Worm (Caenorhabditis elegans): ENCODE results near the gene F35D2.3.

The F35D2.3 gene

DNA sequence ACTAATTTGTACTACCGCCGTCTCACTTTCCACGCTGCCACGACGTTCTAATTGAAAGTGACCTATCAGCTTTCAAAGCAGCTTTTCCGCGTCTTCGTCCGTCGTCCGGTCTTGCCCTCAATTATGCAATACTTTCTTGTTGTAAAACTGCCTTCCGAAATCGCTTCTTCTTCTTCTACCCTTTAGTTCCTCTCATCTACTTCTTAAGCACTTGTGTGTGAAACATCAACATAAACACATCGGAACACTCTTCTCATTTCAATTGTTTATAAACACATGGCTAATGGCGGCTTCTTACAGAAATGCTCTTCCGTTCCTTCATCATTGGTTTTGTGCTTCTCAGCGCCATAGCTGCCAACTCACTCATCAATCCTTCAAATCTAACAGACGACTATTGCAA is at the start of gene F35D2.3:
Gene F35D2.3 (plus strand): TSS at position 301 of the 400 bp plus-strand sequence.
- no peak for TF ChIP-seq unc-62 (GFP tag; optimal IDR thresholded peaks at IDR 0.05)

DNA sequence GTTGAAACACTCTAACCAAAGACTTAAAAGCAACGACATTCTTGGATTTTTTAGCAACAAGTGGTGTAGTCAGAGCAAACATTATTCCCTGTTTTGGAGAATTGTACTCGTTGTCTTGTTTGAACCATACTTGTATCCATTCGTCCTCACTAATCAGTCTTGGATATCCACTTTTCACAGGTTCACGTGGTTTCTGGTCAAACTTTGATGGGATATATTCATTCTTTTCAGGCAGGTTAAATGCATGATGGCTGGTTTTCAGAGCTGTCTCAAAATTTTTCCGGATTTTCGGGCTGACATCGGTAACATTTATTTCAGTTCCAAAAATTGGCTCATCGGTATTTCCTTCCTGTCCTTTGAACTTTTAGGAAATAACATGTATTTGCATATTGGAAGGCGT is 49.0 kb upstream of the F35D2.3 start:
- no peak for TF ChIP-seq unc-62 (GFP tag; optimal IDR thresholded peaks at IDR 0.05)

DNA sequence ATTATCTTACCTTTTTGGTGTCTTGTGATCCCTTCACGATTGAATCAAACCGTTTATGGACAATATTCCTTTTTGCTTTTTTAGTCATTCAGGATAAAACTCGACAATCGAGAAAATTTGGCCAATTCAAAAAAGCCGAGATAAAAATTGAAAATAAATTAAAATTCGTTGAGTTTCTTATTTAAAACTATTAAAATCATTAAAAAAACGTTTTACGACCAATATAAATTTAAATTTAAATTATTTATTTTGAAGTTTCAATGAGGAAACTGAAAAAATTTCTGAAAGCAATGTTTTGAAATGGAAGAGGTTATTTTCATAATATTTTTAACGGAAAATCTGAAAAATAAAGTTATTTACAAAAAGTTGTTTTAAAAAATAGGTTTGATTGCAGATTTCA is 47.1 kb upstream of the F35D2.3 start, which contains the start of gene ZK1290.15:
Gene ZK1290.15 (plus strand): TSS at position 301 of the 400 bp plus-strand sequence.
- no peak for TF ChIP-seq unc-62 (GFP tag; optimal IDR thresholded peaks at IDR 0.05)

DNA sequence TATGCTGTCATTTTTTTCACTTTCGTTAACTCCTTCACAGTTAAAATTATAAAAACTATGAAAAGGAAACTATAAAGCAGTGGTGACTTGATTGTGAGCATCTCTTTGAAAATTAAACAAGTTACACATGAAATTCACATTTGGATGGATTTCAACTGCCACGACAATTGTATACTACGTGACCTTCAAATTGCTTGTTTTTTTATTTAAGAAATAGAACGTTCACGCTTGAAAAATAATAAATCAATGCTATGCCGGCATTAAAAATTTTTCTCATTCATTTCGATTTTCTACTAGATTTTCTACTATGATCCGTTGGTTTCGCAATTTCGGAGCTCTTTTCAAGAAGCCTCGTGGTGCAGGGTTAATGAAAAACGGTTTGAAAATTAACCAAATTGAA is 44.9 kb upstream of the F35D2.3 start, which contains the start of the genes ZK1290.7 and rnh-1.1:
Gene ZK1290.7 (minus strand): TSS at position 101 of the 400 bp plus-strand sequence.
Gene rnh-1.1 (plus strand): TSS at position 281 of the 400 bp plus-strand sequence.
- no peak for TF ChIP-seq unc-62 (GFP tag; optimal IDR thresholded peaks at IDR 0.05)

DNA sequence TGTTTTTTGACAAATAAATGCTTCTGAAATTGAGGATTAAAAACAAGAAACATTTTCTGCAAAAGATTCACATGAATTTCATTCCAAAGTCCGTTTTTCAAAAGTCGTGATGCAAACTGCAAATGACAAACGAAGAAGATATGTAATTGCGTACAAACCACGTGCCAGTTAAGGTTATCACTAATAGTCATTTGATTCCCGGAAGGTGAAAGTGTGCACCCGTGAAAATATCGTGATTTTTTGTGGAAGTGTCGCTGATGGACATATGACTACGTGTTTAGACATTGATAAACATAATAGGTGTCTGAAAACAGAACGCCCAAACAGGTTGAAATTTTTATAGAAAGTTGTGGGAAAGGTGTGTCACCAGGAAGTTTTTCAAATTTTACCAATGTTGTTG is 42.2 kb upstream of the F35D2.3 start:
- no peak for TF ChIP-seq unc-62 (GFP tag; optimal IDR thresholded peaks at IDR 0.05)

DNA sequence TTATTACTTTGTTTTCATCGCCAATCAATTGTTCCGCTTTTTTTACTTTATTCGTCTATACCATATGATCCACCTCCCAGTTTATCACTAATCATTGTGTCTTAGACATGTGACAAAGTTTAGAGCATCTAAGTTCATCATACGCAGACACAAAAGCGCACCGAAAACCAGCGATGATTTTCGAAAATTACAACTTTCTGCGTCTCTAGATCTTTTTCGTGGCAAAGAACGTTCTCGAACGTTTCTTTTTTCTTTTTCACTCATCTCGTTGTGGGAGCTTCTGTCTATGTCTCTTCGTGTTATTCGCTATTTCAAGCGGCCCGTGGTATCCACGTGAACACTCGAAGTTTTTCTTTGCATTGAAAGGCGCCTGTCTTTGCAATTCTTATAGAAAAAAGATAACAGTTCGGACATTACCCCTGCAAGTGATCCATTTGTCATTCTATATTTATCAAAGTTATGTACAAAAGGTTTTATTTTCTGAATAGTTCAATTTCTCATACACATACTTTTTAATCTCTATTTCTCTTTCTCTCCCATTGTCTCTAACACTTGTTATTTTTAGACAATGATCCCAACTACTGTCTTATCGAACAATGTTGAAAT is 41.2 kb upstream of the F35D2.3 start, which contains the start of gene ZK1290.5:
Gene ZK1290.5 (plus strand): TSS at position 566 of the 606 bp plus-strand sequence.
- TF ChIP-seq unc-62 (GFP tag; optimal IDR thresholded peaks at IDR 0.05) = no peak

DNA sequence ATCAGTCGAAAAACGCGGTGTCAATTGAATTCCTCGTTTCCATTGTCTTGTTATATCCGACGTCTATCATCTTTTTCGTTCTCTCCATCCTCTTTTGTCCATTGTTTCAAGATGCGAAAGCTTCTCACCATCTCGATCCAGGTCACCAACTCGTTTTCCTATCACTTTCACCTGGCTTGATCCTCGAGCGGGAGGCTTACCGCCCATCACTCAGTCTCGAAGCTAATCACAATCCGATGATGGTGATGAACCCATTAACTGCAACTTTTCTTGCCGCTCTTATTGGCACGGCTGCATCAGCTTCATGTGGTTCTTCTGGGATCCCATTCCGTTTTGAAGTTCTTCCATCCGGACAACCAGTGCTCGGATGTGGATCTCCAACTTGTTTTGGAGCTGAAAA is 39.5 kb upstream of the F35D2.3 start, which contains the start of gene wrt-1:
Gene wrt-1 (plus strand): TSS at position 53 of the 400 bp plus-strand sequence.
- no peak for TF ChIP-seq unc-62 (GFP tag; optimal IDR thresholded peaks at IDR 0.05)

DNA sequence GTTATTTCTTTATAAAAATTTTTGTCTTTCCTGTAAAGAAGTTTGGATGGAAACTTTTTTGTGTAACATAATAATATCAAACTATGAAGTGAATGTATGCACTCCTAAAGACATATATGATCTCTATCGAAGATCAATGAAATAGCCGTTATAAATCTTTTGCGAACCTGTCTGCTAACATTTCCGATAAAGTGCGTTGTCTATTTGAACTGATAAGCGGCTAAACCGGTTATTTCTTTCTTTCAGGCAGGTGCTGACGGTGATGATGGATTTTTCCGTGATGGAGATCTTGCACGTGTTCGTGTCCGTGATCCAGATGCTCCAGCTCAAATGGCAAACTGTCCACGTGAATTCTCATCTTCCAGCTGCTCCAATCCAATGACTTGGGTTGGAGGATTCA is 38.9 kb upstream of the F35D2.3 start:
- TF ChIP-seq unc-62 (GFP tag; optimal IDR thresholded peaks at IDR 0.05) = no peak

DNA sequence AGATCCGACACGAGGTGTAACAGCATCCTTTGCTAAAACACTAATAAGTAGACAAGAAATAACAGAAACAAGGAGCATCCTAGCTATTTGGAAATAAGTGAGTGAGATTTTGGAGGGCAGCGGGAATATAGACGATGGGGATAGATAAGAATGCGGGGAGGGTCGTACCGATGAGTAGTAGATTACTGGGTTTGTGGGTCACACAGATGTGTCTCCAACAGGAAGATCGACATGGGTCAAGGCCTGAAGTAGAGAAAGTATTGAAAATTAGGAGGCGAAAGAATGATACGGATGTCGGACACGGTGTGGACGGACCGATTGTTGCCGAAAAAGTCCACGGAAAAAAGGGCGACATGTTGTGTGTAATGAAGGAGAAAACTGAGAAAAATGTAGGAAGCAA is 36.0 kb upstream of the F35D2.3 start, which contains the start of gene wrt-10:
Gene wrt-10 (minus strand): TSS at position 195 of the 400 bp plus-strand sequence.
- no peak for TF ChIP-seq unc-62 (GFP tag; optimal IDR thresholded peaks at IDR 0.05)

DNA sequence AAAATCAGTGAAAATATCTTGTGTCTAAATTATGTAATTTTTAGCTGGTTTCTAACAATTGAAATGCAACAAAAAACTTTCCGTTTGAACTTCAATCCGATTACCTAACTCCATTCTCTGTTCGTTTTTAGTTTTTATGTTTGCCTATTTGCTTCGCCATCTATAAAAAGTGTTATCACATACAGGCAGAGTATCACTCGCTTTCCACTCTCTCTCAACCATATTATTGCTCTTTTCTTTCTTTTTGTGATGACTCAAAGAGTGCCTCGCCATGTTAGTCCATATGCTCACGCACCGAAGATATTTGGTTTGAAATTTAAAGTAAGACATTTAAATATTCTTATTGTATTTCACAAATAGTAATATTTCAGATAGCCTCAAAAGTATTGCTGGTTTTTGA is 35.5 kb upstream of the F35D2.3 start, which contains the start of gene ZK1290.13:
Gene ZK1290.13 (plus strand): TSS at position 73 of the 400 bp plus-strand sequence.
- no peak for TF ChIP-seq unc-62 (GFP tag; optimal IDR thresholded peaks at IDR 0.05)

DNA sequence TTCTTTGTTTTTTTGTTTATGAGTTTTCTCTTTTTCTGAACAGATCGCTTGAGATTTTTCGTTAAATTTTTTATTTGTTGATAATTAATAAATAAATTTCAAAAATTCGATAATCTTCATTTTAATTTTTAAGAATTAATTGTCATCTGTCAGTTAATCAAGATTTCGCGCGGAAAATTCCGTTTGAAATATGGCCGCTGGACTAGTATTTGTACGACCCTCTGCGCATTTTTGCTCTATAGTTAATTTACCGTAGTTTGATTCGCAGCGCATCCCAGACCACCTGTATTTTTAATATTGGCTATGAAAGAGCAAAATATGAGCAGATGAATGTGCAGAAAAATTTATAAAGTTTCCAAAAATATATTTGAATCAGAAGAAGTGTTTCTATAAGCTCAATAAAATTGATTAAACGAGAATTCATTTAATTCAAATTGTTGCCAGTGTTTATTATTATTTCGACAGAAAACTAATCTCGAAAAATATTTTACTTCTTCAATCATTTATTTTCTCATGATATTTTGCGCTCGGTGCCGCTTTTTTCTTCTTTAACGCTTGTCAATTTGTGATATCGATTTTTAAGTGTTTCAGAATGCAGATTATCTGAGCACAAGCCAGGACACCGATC is 32.7 kb upstream of the F35D2.3 start, which contains the start of gene nfi-1:
Gene nfi-1 (plus strand): TSS at position 578 of the 628 bp plus-strand sequence.
- TF ChIP-seq unc-62 (GFP tag; optimal IDR thresholded peaks at IDR 0.05) = no peak

DNA sequence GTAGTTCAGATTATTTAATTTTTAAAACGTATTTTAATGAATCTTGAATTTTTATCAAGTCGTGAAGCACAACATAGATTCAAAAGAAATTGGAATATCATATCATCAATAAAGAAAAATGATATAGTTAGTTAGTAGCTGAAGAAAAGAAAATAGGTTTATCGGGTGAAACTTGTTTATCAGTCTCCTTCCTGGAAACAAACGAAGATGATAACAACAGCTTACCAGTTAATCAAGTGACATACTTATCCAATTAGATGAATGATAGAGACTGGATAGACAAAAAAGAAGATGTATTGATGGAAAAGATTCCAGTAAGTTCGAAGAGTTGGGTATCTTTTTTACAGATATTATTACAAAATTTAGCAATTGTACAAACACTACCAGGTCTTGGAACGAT is 27.5 kb upstream of the F35D2.3 start:
- no peak for TF ChIP-seq unc-62 (GFP tag; optimal IDR thresholded peaks at IDR 0.05)

DNA sequence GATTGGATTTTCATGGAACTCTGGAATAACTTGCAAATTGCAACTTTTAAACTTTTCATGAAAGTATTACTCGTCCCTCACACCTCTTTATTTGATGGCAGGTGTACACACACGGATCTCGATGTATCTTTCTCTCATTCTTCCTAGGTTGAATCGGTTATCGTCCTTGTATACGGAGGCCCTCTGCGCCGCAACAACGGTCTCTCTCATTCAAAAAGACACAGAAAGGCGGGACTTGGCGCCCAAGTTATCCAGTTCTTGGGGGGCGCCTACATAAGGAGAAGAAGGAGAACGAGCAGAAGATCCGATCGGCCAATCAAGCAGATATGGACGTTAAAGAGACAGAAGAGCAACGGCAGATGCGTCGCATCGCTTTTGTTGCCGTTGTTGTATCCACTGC is 26.6 kb upstream of the F35D2.3 start, which contains the start of gene rol-8:
Gene rol-8 (plus strand): TSS at position 301 of the 400 bp plus-strand sequence.
- TF ChIP-seq unc-62 (GFP tag; optimal IDR thresholded peaks at IDR 0.05) = no peak

DNA sequence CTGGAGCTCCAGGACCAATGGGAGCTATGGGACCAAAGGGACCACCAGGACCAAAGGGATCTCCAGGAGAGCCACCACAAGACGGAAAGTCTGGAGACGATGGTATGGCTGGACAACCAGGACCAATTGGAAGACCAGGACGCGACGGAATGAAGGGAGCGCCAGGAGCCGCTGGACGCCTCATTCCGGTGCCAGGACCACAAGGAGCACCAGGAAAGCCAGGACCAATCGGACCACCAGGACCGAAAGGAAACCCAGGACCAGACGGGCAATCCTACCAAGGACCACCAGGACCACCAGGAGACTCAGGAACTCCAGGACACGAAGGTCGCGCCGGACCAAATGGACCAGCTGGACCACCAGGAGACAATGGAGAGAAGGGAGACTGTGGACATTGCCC is 25.6 kb upstream of the F35D2.3 start:
- TF ChIP-seq unc-62 (GFP tag; optimal IDR thresholded peaks at IDR 0.05) = no peak

DNA sequence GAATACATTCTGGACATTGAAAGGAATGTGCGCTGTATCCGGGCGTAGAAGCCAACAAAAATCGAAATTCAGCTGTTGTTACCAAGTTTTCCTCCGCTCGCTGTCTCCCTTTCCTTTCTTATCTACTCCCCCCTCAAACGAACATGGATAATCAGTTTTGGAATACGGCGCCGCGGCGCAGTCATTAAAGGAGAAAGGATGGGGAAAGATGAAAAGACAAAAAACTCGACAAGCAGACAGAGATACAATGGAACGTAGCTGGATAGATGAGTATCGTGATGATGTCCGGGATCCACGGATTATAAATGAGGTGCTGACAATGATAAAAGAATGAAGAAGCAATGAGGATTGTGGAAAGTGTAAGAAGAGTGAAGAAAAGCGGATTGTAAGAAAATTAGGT is 25.0 kb upstream of the F35D2.3 start:
- no peak for TF ChIP-seq unc-62 (GFP tag; optimal IDR thresholded peaks at IDR 0.05)

DNA sequence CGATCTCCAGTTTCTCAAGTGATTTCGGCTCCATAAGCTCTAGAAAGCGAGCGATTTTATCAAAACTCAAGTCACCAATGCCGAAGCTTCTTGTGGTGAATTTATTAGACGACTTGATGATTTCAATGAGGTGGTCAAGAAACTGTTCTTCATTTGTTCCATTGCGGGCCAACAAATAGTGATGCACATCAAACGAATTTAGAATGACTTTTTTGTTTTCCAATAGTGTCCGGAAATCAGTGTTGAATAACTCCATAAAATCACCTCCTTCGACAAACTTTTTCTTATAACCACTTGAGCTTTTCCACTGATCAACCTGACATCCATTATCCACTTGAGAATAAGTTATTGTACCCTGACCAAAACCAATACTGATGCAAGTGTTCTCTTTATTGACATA is 23.1 kb upstream of the F35D2.3 start:
- TF ChIP-seq unc-62 (GFP tag; optimal IDR thresholded peaks at IDR 0.05) = no peak

DNA sequence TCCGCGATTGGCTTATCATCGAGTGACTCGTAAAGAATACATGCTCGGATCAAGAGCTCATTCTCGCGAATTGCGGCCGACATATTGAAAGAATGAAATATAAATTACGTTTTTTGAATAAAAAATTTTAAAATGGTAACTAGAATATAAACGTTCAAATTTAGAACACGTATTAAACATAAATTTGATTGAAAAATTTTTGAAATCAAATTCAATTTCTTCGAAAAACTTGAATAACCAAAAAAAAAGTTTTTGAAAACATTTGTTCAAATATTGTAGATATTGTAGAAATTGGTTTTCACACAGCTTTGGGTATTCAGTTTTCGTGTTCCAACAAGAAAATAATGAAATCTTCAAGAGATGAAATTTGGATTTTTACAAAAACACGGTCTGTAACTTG is 22.4 kb upstream of the F35D2.3 start, which contains the start of gene fbxa-224:
Gene fbxa-224 (minus strand): TSS at position 101 of the 400 bp plus-strand sequence.
- TF ChIP-seq unc-62 (GFP tag; optimal IDR thresholded peaks at IDR 0.05) = no peak

All from whole organism, dauer.